Worm (Caenorhabditis elegans) whole organism, L1 larva: Measurements from ENCODE around the gene Y53C12B.1.

Experiments
- C04F5.9 ChIP-seq: sonication (generic microtip); optimal IDR thresholded peaks from 2 replicates; lab custom pipeline; 2016; ENCODE audit warnings: missing genetic modification characterization, missing compliant biosample characterization
- F16B12.6 ChIP-seq: fragments of 150-350 bp; optimal IDR thresholded peaks from 2 replicates; lab custom pipeline; 2014; ENCODE audit warnings: missing biosample characterization, missing genetic modification characterization
- aha-1 ChIP-seq: fragments of 150-350 bp; optimal IDR thresholded peaks from 2 replicates; lab custom pipeline; 2014; ENCODE audit warnings: missing biosample characterization, missing genetic modification characterization
- ama-1 ChIP-seq: fragments of 150-350 bp; optimal IDR thresholded peaks from 2 replicates; lab custom pipeline; 2014
- blmp-1 ChIP-seq: fragments of 150-350 bp; optimal IDR thresholded peaks from 2 replicates; lab custom pipeline; 2014; ENCODE audit warnings: missing biosample characterization, missing genetic modification characterization
- ceh-8 ChIP-seq: fragments of 200-800 bp; sonication (Bioruptor generic); optimal IDR thresholded peaks from 2 replicates; lab custom pipeline; 2018; ENCODE audit warnings: mild to moderate bottlenecking, missing genetic modification characterization, moderate library complexity, missing compliant biosample characterization
- ceh-90 ChIP-seq: sonication (generic microtip); optimal IDR thresholded peaks from 2 replicates; lab custom pipeline; 2016; ENCODE audit warnings: missing genetic modification characterization, missing compliant biosample characterization
- ces-1 ChIP-seq: fragments of 150-350 bp; optimal IDR thresholded peaks from 2 replicates; lab custom pipeline; 2014; ENCODE audit warnings: missing biosample characterization, missing genetic modification reagents, missing genetic modification characterization
- dsc-1 ChIP-seq: sonication (generic microtip); optimal IDR thresholded peaks from 2 replicates; lab custom pipeline; 2016; ENCODE audit warnings: mild to moderate bottlenecking, missing genetic modification characterization, missing compliant biosample characterization
- efl-1 ChIP-seq, 4 experiments: fragments of 150-350 bp; optimal IDR thresholded peaks in 3 of 4; peaks in 1 of 4; 1 replicate in 1 of 4; 2 replicates in 3 of 4; lab custom pipeline; 2014; ENCODE audit warnings: missing biosample characterization in 2 of 4, missing genetic modification characterization in 2 of 4, missing genetic modification reagents in 2 of 4
- egl-13 ChIP-seq: sonication (generic microtip); optimal IDR thresholded peaks from 2 replicates; lab custom pipeline; 2016; ENCODE audit warnings: missing genotype, missing genetic modification reagents, missing genetic modification characterization, missing compliant biosample characterization
- egl-27 ChIP-seq, 2 experiments: fragments of 150-350 bp in 1 of 2; sonication (generic microtip); optimal IDR thresholded peaks; 3 replicates each; lab custom pipeline; 2017 to 2018; ENCODE audit warnings: missing biosample characterization in 2 of 2, missing genetic modification characterization in 2 of 2, missing genetic modification reagents in 2 of 2
- elt-3 ChIP-seq, 6 experiments: fragments of 150-350 bp in 1 of 6; sonication (generic microtip); optimal IDR thresholded peaks; 2 replicates each; lab custom pipeline; 2017 to 2018; ENCODE audit warnings: missing biosample characterization in 6 of 6, missing genetic modification characterization in 6 of 6, inconsistent platforms in 1 of 6
- fkh-10 ChIP-seq: sonication (generic microtip); optimal IDR thresholded peaks from 2 replicates; lab custom pipeline; 2017; ENCODE audit warnings: missing biosample characterization, missing genetic modification reagents, missing genetic modification characterization
- fkh-8 ChIP-seq: sonication (generic microtip); optimal IDR thresholded peaks from 2 replicates; lab custom pipeline; 2016; ENCODE audit warnings: mild to moderate bottlenecking, missing genetic modification characterization, missing compliant biosample characterization
- fos-1 ChIP-seq: fragments of 150-350 bp; optimal IDR thresholded peaks from 2 replicates; lab custom pipeline; 2014; ENCODE audit warnings: missing biosample characterization, missing genetic modification characterization
- grh-1 ChIP-seq: fragments of 200-800 bp; sonication (Bioruptor generic); IDR thresholded peaks from 2 replicates; pipeline ENCODE4 v1.3.6; 2022; ENCODE audit warnings: missing genetic modification reagents, missing genetic modification characterization, missing compliant biosample characterization
- hlh-17 ChIP-seq: fragments of 200-800 bp; sonication (Bioruptor generic); optimal IDR thresholded peaks from 2 replicates; lab custom pipeline; 2018; ENCODE audit warnings: missing genetic modification characterization, mild to moderate bottlenecking, missing compliant biosample characterization, moderate library complexity, borderline replicate concordance
- hpl-2 ChIP-seq: fragments of 150-350 bp; optimal IDR thresholded peaks from 2 replicates; lab custom pipeline; 2014; ENCODE audit warnings: missing biosample characterization, missing genetic modification reagents, missing genetic modification characterization
- jun-1 ChIP-seq: fragments of 150-350 bp; optimal IDR thresholded peaks from 2 replicates; lab custom pipeline; 2014; ENCODE audit warnings: missing biosample characterization, missing genetic modification reagents, missing genetic modification characterization
- lin-13 ChIP-seq: fragments of 150-350 bp; optimal IDR thresholded peaks from 2 replicates; lab custom pipeline; 2014; ENCODE audit warnings: missing biosample characterization, missing genetic modification reagents, missing genetic modification characterization
- lin-14 ChIP-seq: fragments of 200-800 bp; sonication (Bioruptor generic); optimal IDR thresholded peaks from 2 replicates; lab custom pipeline; 2018; ENCODE audit warnings: mild to moderate bottlenecking, missing genetic modification characterization, moderate library complexity, missing compliant biosample characterization
- lin-39 ChIP-seq: fragments of 150-350 bp; optimal IDR thresholded peaks from 2 replicates; lab custom pipeline; 2014; ENCODE audit warnings: missing biosample characterization, missing genetic modification reagents, missing genetic modification characterization
- mab-9 ChIP-seq: fragments of 200-800 bp; sonication (Bioruptor generic); IDR thresholded peaks from 2 replicates; pipeline ENCODE4 v1.3.6; 2022; ENCODE audit warnings: missing genetic modification reagents, missing genetic modification characterization, missing compliant biosample characterization
- mdl-1 ChIP-seq, 2 experiments: fragments of 150-350 bp; optimal IDR thresholded peaks; 2 replicates each; lab custom pipeline; 2014 to 2017; ENCODE audit warnings: missing biosample characterization in 2 of 2, missing genetic modification characterization in 2 of 2, inconsistent platforms in 1 of 2
- mep-1 ChIP-seq: fragments of 150-350 bp; optimal IDR thresholded peaks from 2 replicates; lab custom pipeline; 2014; ENCODE audit warnings: missing biosample characterization, missing genetic modification characterization
- nhr-19 ChIP-seq: fragments of 200-800 bp; sonication (Bioruptor generic); conservative IDR thresholded peaks from 2 replicates; pipeline ENCODE4 v1.3.6; 2022; ENCODE audit warnings: missing genetic modification characterization, missing compliant biosample characterization
- nhr-20 ChIP-seq: sonication (generic microtip); optimal IDR thresholded peaks from 2 replicates; lab custom pipeline; 2016; ENCODE audit warnings: mild to moderate bottlenecking, missing genetic modification characterization, missing compliant biosample characterization
- nhr-237 ChIP-seq: fragments of 150-350 bp; optimal IDR thresholded peaks from 2 replicates; lab custom pipeline; 2014; ENCODE audit warnings: missing biosample characterization, missing genetic modification characterization
- nhr-76 ChIP-seq: sonication (generic microtip); optimal IDR thresholded peaks from 2 replicates; lab custom pipeline; 2017; ENCODE audit warnings: missing biosample characterization, missing genetic modification characterization
- nhr-77 ChIP-seq: fragments of 150-350 bp; optimal IDR thresholded peaks from 2 replicates; lab custom pipeline; 2014; ENCODE audit warnings: missing biosample characterization, missing genetic modification characterization
- nhr-84 ChIP-seq: sonication (generic microtip); optimal IDR thresholded peaks from 2 replicates; lab custom pipeline; 2017; ENCODE audit warnings: missing biosample characterization, missing genetic modification characterization
- nhr-85 ChIP-seq: sonication (generic microtip); peaks from one replicate; lab custom pipeline; 2016; ENCODE audit warnings: missing genetic modification characterization, inconsistent platforms, missing compliant biosample characterization
- nhr-90 ChIP-seq: sonication (generic microtip); optimal IDR thresholded peaks from 2 replicates; lab custom pipeline; 2016; ENCODE audit warnings: mild to moderate bottlenecking, missing genetic modification characterization, missing compliant biosample characterization; ENCODE audit not compliant: poor library complexity
- pag-3 ChIP-seq: sonication (generic microtip); optimal IDR thresholded peaks from 2 replicates; lab custom pipeline; 2017; ENCODE audit warnings: missing genetic modification characterization, mild to moderate bottlenecking, missing compliant biosample characterization, antibody characterized with exemption, borderline replicate concordance; ENCODE audit not compliant: insufficient read depth
- pax-3 ChIP-seq: fragments of 200-800 bp; sonication (Bioruptor generic); optimal IDR thresholded peaks from 2 replicates; lab custom pipeline; 2018; ENCODE audit warnings: mild to moderate bottlenecking, missing genetic modification characterization, moderate library complexity, missing compliant biosample characterization
- pqm-1 ChIP-seq: sonication (generic microtip); optimal IDR thresholded peaks from 3 replicates; lab custom pipeline; 2017; ENCODE audit warnings: missing biosample characterization, missing genetic modification characterization
- rnt-1 ChIP-seq: sonication (generic microtip); optimal IDR thresholded peaks from 2 replicates; lab custom pipeline; 2016; ENCODE audit warnings: mild to moderate bottlenecking, missing genetic modification characterization, moderate library complexity, missing compliant biosample characterization
- snpc-4 ChIP-seq: fragments of 150-350 bp; optimal IDR thresholded peaks from 2 replicates; lab custom pipeline; 2014; ENCODE audit warnings: missing biosample characterization, missing genetic modification characterization
- snu-23 ChIP-seq: sonication (generic microtip); optimal IDR thresholded peaks from 2 replicates; lab custom pipeline; 2016; ENCODE audit warnings: missing genetic modification characterization, missing compliant biosample characterization
- sox-4 ChIP-seq: sonication (generic microtip); optimal IDR thresholded peaks from 2 replicates; lab custom pipeline; 2016; ENCODE audit warnings: missing genetic modification characterization, missing compliant biosample characterization
- sptf-1 ChIP-seq: fragments of 150-350 bp; optimal IDR thresholded peaks from 2 replicates; lab custom pipeline; 2014; ENCODE audit warnings: missing biosample characterization, missing genetic modification characterization
- sup-37 ChIP-seq: fragments of 200-800 bp; sonication (Bioruptor generic); optimal IDR thresholded peaks from 2 replicates; lab custom pipeline; 2018; ENCODE audit warnings: mild to moderate bottlenecking, missing genetic modification characterization, missing compliant biosample characterization
- swsn-7 ChIP-seq: sonication (generic microtip); optimal IDR thresholded peaks from 2 replicates; lab custom pipeline; 2016; ENCODE audit warnings: missing genetic modification characterization, missing compliant biosample characterization
- unc-130 ChIP-seq: fragments of 150-350 bp; optimal IDR thresholded peaks from 2 replicates; lab custom pipeline; 2017; ENCODE audit warnings: missing biosample characterization, missing genetic modification characterization, inconsistent platforms
- unc-30 ChIP-seq: sonication (generic microtip); optimal IDR thresholded peaks from 2 replicates; lab custom pipeline; 2017; ENCODE audit warnings: missing biosample characterization, missing genetic modification characterization
- unc-62 ChIP-seq: fragments of 150-350 bp; optimal IDR thresholded peaks from 2 replicates; lab custom pipeline; 2014; ENCODE audit warnings: missing biosample characterization, missing genetic modification reagents, missing genetic modification characterization
- unc-86 ChIP-seq: sonication (generic microtip); optimal IDR thresholded peaks from 2 replicates; lab custom pipeline; 2016; ENCODE audit warnings: missing genetic modification characterization, missing compliant biosample characterization
- unc-98 ChIP-seq: fragments of 200-800 bp; sonication (Bioruptor generic); IDR thresholded peaks from 2 replicates; pipeline ENCODE4 v1.3.6; 2022; ENCODE audit warnings: missing genetic modification characterization, missing compliant biosample characterization
- vab-15 ChIP-seq: sonication (generic microtip); optimal IDR thresholded peaks from 2 replicates; lab custom pipeline; 2017; ENCODE audit warnings: missing genotype, mild to moderate bottlenecking, missing genetic modification characterization, missing compliant biosample characterization
- zag-1 ChIP-seq: fragments of 150-350 bp; optimal IDR thresholded peaks from 2 replicates; lab custom pipeline; 2014; ENCODE audit warnings: missing biosample characterization, missing genetic modification characterization
- zip-4 ChIP-seq: fragments of 200-800 bp; sonication (Bioruptor generic); optimal IDR thresholded peaks from 2 replicates; lab custom pipeline; 2018; ENCODE audit warnings: mild to moderate bottlenecking, missing genetic modification characterization, moderate library complexity, missing compliant biosample characterization
- ztf-11 ChIP-seq, 2 experiments: sonication (generic microtip); optimal IDR thresholded peaks; 2 replicates each; lab custom pipeline; 2016 to 2017; ENCODE audit warnings: missing genetic modification characterization in 2 of 2, missing biosample characterization in 1 of 2, missing compliant biosample characterization in 1 of 2

Gene Y53C12B.1

ce11 chrII:9746069-9746468 is at the start of gene Y53C12B.1, which contains the start of gene nos-3:
Y53C12B.1 (minus strand) TSS chrII:9746078.
nos-3 (plus strand) TSS chrII:9746316.
- TF ChIP-seq egl-27 (tag; optimal IDR thresholded peaks at IDR 0.05; lab: Kevin White, UChicago): no peak
- TF ChIP-seq vab-15 (tag; lab: Kevin White, UChicago): peak; percentile 41
- no peak for TF ChIP-seq hpl-2
- TF ChIP-seq fos-1 (tag; lab: Kevin White, UChicago): peak; percentile 42
- TF ChIP-seq nhr-77 (tag; lab: Kevin White, UChicago): peak; percentile 69
- TF ChIP-seq nhr-90 (tag; lab: Kevin White, UChicago): peak; percentile 68
- no peak for TF ChIP-seq aha-1 (tag; lab: Kevin White, UChicago)
- no peak for TF ChIP-seq zip-4 (GFP tag; lab: Kevin White, UChicago)
- TF ChIP-seq efl-1 (optimal IDR thresholded peaks at IDR 0.05; lab: Kevin White, UChicago): peak; percentile 87 to 89
- peak; percentile 77 to 97 for TF ChIP-seq efl-1 (GFP tag; optimal IDR thresholded peaks at IDR 0.05 in 1 of 2; lab: Kevin White, UChicago)
- peak; percentile 27 for TF ChIP-seq snpc-4 (tag; lab: Kevin White, UChicago)
- no peak for TF ChIP-seq unc-62 (GFP tag; lab: Kevin White, UChicago)
- no peak for TF ChIP-seq sptf-1 (tag; lab: Kevin White, UChicago)
- TF ChIP-seq ces-1: no peak
- TF ChIP-seq pqm-1: no peak
- peak; percentile 73 for TF ChIP-seq unc-130 (tag; lab: Kevin White, UChicago)
- TF ChIP-seq snu-23 (GFP tag; lab: Kevin White, UChicago): peak; percentile 89
- TF ChIP-seq hlh-17 (GFP tag; lab: Kevin White, UChicago): no peak
- no peak for TF ChIP-seq mab-9 (GFP tag; lab: Robert Waterston, UW)
- peak in 1 of 2 experiments; percentile 68 for TF ChIP-seq mdl-1 (tag; optimal IDR thresholded peaks at IDR 0.05; lab: Kevin White, UChicago)
- peak; percentile 64 for TF ChIP-seq lin-13 (GFP tag; lab: Kevin White, UChicago)
- TF ChIP-seq fkh-8 (tag; lab: Kevin White, UChicago): peak; percentile 62
- peak; percentile 82 for TF ChIP-seq nhr-19 (GFP tag; lab: Robert Waterston, UW)
- TF ChIP-seq jun-1: peak; percentile 59
- no peak for TF ChIP-seq ztf-11 (tag; optimal IDR thresholded peaks at IDR 0.05; lab: Kevin White, UChicago)
- peak; percentile 61 for TF ChIP-seq mep-1 (tag; lab: Kevin White, UChicago)
- peak; percentile 83 for TF ChIP-seq nhr-20
- TF ChIP-seq blmp-1 (tag; lab: Kevin White, UChicago): peak; percentile 74
- TF ChIP-seq fkh-10: peak; percentile 27
- peak; percentile 9 for TF ChIP-seq nhr-237 (tag; lab: Kevin White, UChicago)
- TF ChIP-seq unc-86: peak; percentile 71
- peak; percentile 57 for TF ChIP-seq dsc-1 (tag; lab: Kevin White, UChicago)
- TF ChIP-seq unc-98 (GFP tag; lab: Robert Waterston, UW): no peak
- peak in 3 of 6 experiments; percentile 8 to 81 (median 69) for TF ChIP-seq elt-3 (tag; optimal IDR thresholded peaks at IDR 0.05; lab: Kevin White, UChicago)
- TF ChIP-seq sox-4: no peak
- TF ChIP-seq unc-30: no peak
- no peak for TF ChIP-seq ceh-90 (tag; lab: Kevin White, UChicago)
- no peak for TF ChIP-seq pag-3 (tag; lab: Kevin White, UChicago)
- peak; percentile 80 for TF ChIP-seq lin-14 (GFP tag; lab: Kevin White, UChicago)
- TF ChIP-seq ceh-8 (GFP tag; lab: Kevin White, UChicago): peak; percentile 22
- peak; percentile 63 for TF ChIP-seq grh-1 (GFP tag; lab: Robert Waterston, UW)
- TF ChIP-seq nhr-85: peak; percentile 93
- TF ChIP-seq C04F5.9: peak; percentile 18
- no peak for TF ChIP-seq nhr-84 (tag; lab: Kevin White, UChicago)
- no peak for TF ChIP-seq sup-37
- peak; percentile 28 for TF ChIP-seq pax-3
- no peak for TF ChIP-seq nhr-76 (tag; lab: Kevin White, UChicago)
- no peak for TF ChIP-seq zag-1 (tag; lab: Kevin White, UChicago)
- TF ChIP-seq F16B12.6: peak; percentile 65
- TF ChIP-seq ama-1 (lab: Kevin White, UChicago): no peak
- TF ChIP-seq swsn-7 (tag; lab: Kevin White, UChicago): peak; percentile 77
- TF ChIP-seq egl-13: peak; percentile 39
- peak; percentile 55 for TF ChIP-seq lin-39 (tag; lab: Kevin White, UChicago)
- TF ChIP-seq rnt-1 (tag; lab: Kevin White, UChicago): peak; percentile 83
